Worm (Caenorhabditis elegans) whole organism, L1 larva: ENCODE data around the gene slc-17.9.

Experiments
- F16B12.6 ChIP-seq: fragments of 150-350 bp; optimal IDR thresholded peaks from 2 replicates; lab custom pipeline; 2014; ENCODE audit warnings: missing biosample characterization, missing genetic modification characterization
- aly-2 ChIP-seq: fragments of 150-350 bp; optimal IDR thresholded peaks from 2 replicates; lab custom pipeline; 2014; ENCODE audit warnings: missing biosample characterization, missing genetic modification characterization
- egl-13 ChIP-seq: sonication (generic microtip); optimal IDR thresholded peaks from 2 replicates; lab custom pipeline; 2016; ENCODE audit warnings: missing genotype, missing genetic modification reagents, missing genetic modification characterization, missing compliant biosample characterization
- fos-1 ChIP-seq: fragments of 150-350 bp; optimal IDR thresholded peaks from 2 replicates; lab custom pipeline; 2014; ENCODE audit warnings: missing biosample characterization, missing genetic modification characterization
- lin-13 ChIP-seq: fragments of 150-350 bp; optimal IDR thresholded peaks from 2 replicates; lab custom pipeline; 2014; ENCODE audit warnings: missing biosample characterization, missing genetic modification reagents, missing genetic modification characterization
- nhr-28 ChIP-seq: fragments of 150-350 bp; optimal IDR thresholded peaks from 2 replicates; lab custom pipeline; 2014; ENCODE audit warnings: missing biosample characterization, missing genetic modification characterization
- nhr-90 ChIP-seq: sonication (generic microtip); optimal IDR thresholded peaks from 2 replicates; lab custom pipeline; 2016; ENCODE audit warnings: mild to moderate bottlenecking, missing genetic modification characterization, missing compliant biosample characterization; ENCODE audit not compliant: poor library complexity
- sox-4 ChIP-seq: sonication (generic microtip); optimal IDR thresholded peaks from 2 replicates; lab custom pipeline; 2016; ENCODE audit warnings: missing genetic modification characterization, missing compliant biosample characterization
- unc-62 ChIP-seq: fragments of 150-350 bp; optimal IDR thresholded peaks from 2 replicates; lab custom pipeline; 2014; ENCODE audit warnings: missing biosample characterization, missing genetic modification reagents, missing genetic modification characterization
- zag-1 ChIP-seq: fragments of 150-350 bp; optimal IDR thresholded peaks from 2 replicates; lab custom pipeline; 2014; ENCODE audit warnings: missing biosample characterization, missing genetic modification characterization
- ztf-11 ChIP-seq, 2 experiments: sonication (generic microtip); optimal IDR thresholded peaks; 2 replicates each; lab custom pipeline; 2016 to 2017; ENCODE audit warnings: missing genetic modification characterization in 2 of 2, missing biosample characterization in 1 of 2, missing compliant biosample characterization in 1 of 2

DNA sequence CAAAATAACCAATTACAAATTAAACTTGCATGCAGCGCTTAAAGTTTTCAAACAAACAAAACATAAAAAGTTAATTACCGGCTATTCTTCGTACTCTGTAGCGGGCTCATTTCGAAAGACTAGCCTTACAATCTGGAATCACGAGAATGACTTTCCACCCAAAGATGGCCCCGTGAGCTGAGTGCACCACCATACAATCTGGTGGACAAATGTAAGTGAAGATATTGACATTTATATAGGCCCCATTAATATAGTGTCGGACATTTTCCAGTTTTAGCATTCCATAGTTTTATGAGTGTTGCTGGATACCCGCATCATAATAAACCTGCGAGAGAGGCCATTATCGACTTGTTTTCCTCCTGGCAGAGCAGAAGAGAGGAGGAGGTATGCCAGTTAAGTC, 10.2 kb downstream of the slc-17.9 start:
- TF ChIP-seq unc-62 (no peak), zag-1 (tag; lab: Kevin White, UChicago) (no peak), egl-13 (tag; lab: Kevin White, UChicago) (no peak), sox-4 (tag; lab: Kevin White, UChicago) (no peak), lin-13 (GFP tag; lab: Kevin White, UChicago) (no peak), fos-1 (no peak), aly-2 (tag; lab: Kevin White, UChicago) (no peak), ztf-11 (tag; optimal IDR thresholded peaks at IDR 0.05; lab: Kevin White, UChicago) (no peak), nhr-90 (no peak), F16B12.6 (tag; lab: Kevin White, UChicago) (no peak), nhr-28 (tag; lab: Kevin White, UChicago) (no peak)
